Worm (Caenorhabditis elegans) whole organism, early embryonic: Measurements from ENCODE around the gene his-62.

Experiments
- ama-1 ChIP-seq: fragments of 150-350 bp; optimal IDR thresholded peaks from 2 replicates; lab custom pipeline; 2014
- ceh-36 ChIP-seq: sonication (generic microtip); optimal IDR thresholded peaks from 2 replicates; lab custom pipeline; 2016; ENCODE audit warnings: missing genetic modification characterization, inconsistent platforms, missing compliant biosample characterization
- flt-1 ChIP-seq: fragments of 200-800 bp; sonication (Bioruptor generic); IDR thresholded peaks from 2 replicates; pipeline ENCODE4 v1.3.6; 2022; ENCODE audit warnings: missing genetic modification characterization, missing compliant biosample characterization
- sea-1 ChIP-seq: fragments of 200-800 bp; sonication (Bioruptor generic); conservative IDR thresholded peaks from 2 replicates; pipeline ENCODE4 v1.3.6; 2022; ENCODE audit warnings: missing genetic modification characterization, missing compliant biosample characterization
- tbx-37 ChIP-seq: fragments of 200-800 bp; sonication (Bioruptor generic); conservative IDR thresholded peaks from 2 replicates; pipeline ENCODE4 v1.3.6; 2022; ENCODE audit warnings: missing genetic modification reagents, missing genetic modification characterization, missing compliant biosample characterization

DNA sequence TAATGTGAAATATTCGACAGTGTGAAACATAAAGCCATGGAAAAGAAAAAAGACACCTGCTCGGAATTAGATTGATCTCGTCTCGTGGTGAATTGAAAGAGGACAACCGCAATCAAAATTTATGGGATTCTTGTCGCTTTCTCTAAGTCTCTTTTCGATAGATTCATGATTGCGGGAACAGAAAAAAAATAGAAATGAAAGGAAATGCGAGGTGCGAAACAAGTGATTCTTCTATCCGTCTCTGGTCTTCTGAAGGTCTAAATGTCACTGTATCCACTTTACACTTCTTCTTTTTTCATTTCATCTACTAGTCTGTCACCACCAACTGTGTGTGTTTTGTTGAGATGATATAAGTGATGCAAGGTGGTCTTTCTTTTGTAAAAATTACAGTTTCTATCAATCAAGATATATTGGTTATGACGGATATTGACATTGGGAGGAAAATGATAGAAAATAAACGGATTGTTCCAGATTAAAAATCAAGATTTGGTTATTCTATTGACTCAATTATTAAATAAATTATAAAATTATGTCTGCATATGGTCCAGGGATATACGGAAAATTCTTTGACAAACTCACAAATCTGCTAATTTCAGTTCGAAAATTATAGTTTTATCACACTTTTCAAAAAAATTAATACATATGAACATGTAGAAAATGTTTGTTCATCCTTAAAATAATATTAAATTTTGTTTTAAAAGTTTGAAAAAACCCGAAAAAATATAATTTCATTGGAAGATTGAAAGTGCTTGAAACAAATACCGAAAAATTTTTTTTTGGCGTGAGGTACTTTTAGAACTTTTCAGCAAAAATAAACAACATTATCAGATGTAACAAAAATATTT, 44.1 kb downstream of the his-62 start:
- TF ChIP-seq ceh-36 (tag; lab: Kevin White, UChicago) (no peak), ama-1 (lab: Kevin White, UChicago) (no peak), flt-1 (GFP tag; lab: Robert Waterston, UW) (no peak), tbx-37 (GFP tag; lab: Robert Waterston, UW) (no peak), sea-1 (GFP tag; lab: Robert Waterston, UW) (no peak)
